Worm (Caenorhabditis elegans) whole organism, midembryonic: ENCODE measurements around the gene Y46G5A.28.

Experiments
- T22C8.4 ChIP-seq: fragments of 200-800 bp; sonication (Bioruptor generic); IDR thresholded peaks from 2 replicates; pipeline ENCODE4 v1.3.6; 2022; ENCODE audit warnings: missing genetic modification characterization, missing compliant biosample characterization
- cog-1 ChIP-seq: sonication (generic microtip); optimal IDR thresholded peaks from 2 replicates; lab custom pipeline; 2016; ENCODE audit warnings: missing genetic modification characterization, missing compliant biosample characterization
- flt-1 ChIP-seq: fragments of 200-800 bp; sonication (Bioruptor generic); IDR thresholded peaks from 2 replicates; pipeline ENCODE4 v1.3.6; 2022; ENCODE audit warnings: missing genetic modification characterization, missing compliant biosample characterization
- klf-2 ChIP-seq: fragments of 200-800 bp; sonication (Bioruptor generic); conservative IDR thresholded peaks from 2 replicates; pipeline ENCODE4 v1.3.6; 2022; ENCODE audit warnings: missing genetic modification reagents, missing genetic modification characterization, missing compliant biosample characterization
- med-1 ChIP-seq: sonication (generic microtip); optimal IDR thresholded peaks from 2 replicates; lab custom pipeline; 2017; ENCODE audit warnings: missing genetic modification characterization, mild to moderate bottlenecking, missing compliant biosample characterization, antibody characterized with exemption, missing genetic modification reagents; ENCODE audit not compliant: insufficient read depth
- ref-1 ChIP-seq: fragments of 200-800 bp; sonication (Bioruptor generic); conservative IDR thresholded peaks from 2 replicates; pipeline ENCODE4 v1.3.6; 2022; ENCODE audit warnings: missing genetic modification reagents, missing genetic modification characterization, missing compliant biosample characterization
- tab-1 ChIP-seq: fragments of 200-800 bp; sonication (Bioruptor generic); IDR thresholded peaks from 2 replicates; pipeline ENCODE4 v1.3.6; 2022; ENCODE audit warnings: missing genetic modification characterization, missing compliant biosample characterization
- ztf-23 ChIP-seq: fragments of 200-800 bp; sonication (Bioruptor generic); IDR thresholded peaks from 2 replicates; pipeline ENCODE4 v1.3.6; 2022; ENCODE audit warnings: missing genetic modification reagents, missing genetic modification characterization, missing compliant biosample characterization
- ztf-29 ChIP-seq: fragments of 200-800 bp; sonication (Bioruptor generic); IDR thresholded peaks from 2 replicates; pipeline ENCODE4 v1.3.6; 2022; ENCODE audit warnings: missing genetic modification reagents, missing genetic modification characterization, missing compliant biosample characterization

Gene Y46G5A.28

DNA sequence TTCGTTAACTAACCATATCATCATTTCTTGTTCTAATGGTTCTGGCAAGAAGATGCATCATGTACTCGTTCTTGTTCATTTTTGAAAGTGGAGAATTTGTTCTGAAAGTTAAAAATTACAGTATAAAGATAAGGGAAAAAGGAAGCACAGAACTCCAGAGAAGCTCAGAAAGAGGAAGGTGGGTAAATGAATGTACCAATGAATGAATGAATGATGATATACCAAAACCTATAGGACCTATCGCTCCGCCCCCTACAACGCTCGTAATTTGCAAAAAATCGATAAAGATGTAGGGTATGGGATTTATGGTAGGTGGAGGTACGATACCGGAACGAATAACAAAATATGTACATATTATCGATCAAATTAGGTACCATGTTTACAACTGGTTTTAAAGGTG lies 2.5 kb upstream of the Y46G5A.28 start, which contains the start of gene pes-10:
pes-10 (minus strand) TSS at position 101 of the 400 bp plus-strand sequence.
- TF ChIP-seq ref-1 (GFP tag; lab: Robert Waterston, UW) (no peak), klf-2 (GFP tag; lab: Robert Waterston, UW) (no peak), ztf-23 (GFP tag; lab: Robert Waterston, UW) (no peak), ztf-29 (GFP tag; lab: Robert Waterston, UW) (no peak), tab-1 (GFP tag; lab: Robert Waterston, UW) (no peak), T22C8.4 (GFP tag; lab: Robert Waterston, UW) (no peak), cog-1 (tag; lab: Kevin White, UChicago) (no peak), flt-1 (GFP tag; lab: Robert Waterston, UW) (no peak), med-1 (GFP tag; lab: Kevin White, UChicago) (no peak)

ce11 chrII:12855900-12856299 lies 5.7 kb downstream of the Y46G5A.28 start, which contains the start of gene Y46G5A.29:
Gene Y46G5A.29 (plus strand): TSS chrII:12856200.
- TF ChIP-seq flt-1 (GFP tag; lab: Robert Waterston, UW), result no peak
- no peak for TF ChIP-seq cog-1 (tag; lab: Kevin White, UChicago)
- no peak for TF ChIP-seq ref-1 (GFP tag; lab: Robert Waterston, UW)
- no peak for TF ChIP-seq tab-1 (GFP tag; lab: Robert Waterston, UW)
- TF ChIP-seq klf-2 (GFP tag; lab: Robert Waterston, UW), result no peak
- TF ChIP-seq T22C8.4 (GFP tag; lab: Robert Waterston, UW), result no peak
- no peak for TF ChIP-seq ztf-29 (GFP tag; lab: Robert Waterston, UW)
- no peak for TF ChIP-seq med-1 (GFP tag; lab: Kevin White, UChicago)
- TF ChIP-seq ztf-23 (GFP tag; lab: Robert Waterston, UW), result no peak

ce11 chrII:12865604-12866003 lies 15.4 kb downstream of the Y46G5A.28 start, which contains the start of gene snf-5:
Gene snf-5 (minus strand): TSS chrII:12865785.
- TF ChIP-seq ztf-23 (GFP tag; lab: Robert Waterston, UW) (no peak), klf-2 (GFP tag; lab: Robert Waterston, UW) (no peak), ref-1 (GFP tag; lab: Robert Waterston, UW) (no peak), ztf-29 (GFP tag; lab: Robert Waterston, UW) (no peak), T22C8.4 (GFP tag; lab: Robert Waterston, UW) (no peak), tab-1 (GFP tag; lab: Robert Waterston, UW) (no peak), med-1 (GFP tag; lab: Kevin White, UChicago) (no peak), flt-1 (GFP tag; lab: Robert Waterston, UW) (no peak), cog-1 (tag; lab: Kevin White, UChicago) (no peak)

- TF ChIP-seq ztf-23 (GFP tag; lab: Robert Waterston, UW) (no peak), tab-1 (GFP tag; lab: Robert Waterston, UW) (no peak), T22C8.4 (GFP tag; lab: Robert Waterston, UW) (no peak), flt-1 (GFP tag; lab: Robert Waterston, UW) (no peak), klf-2 (GFP tag; lab: Robert Waterston, UW) (no peak), ztf-29 (GFP tag; lab: Robert Waterston, UW) (no peak), ref-1 (GFP tag; lab: Robert Waterston, UW) (no peak), cog-1 (tag; lab: Kevin White, UChicago) (no peak), med-1 (GFP tag; lab: Kevin White, UChicago) (no peak)
Observed at ce11 chrII:12866079-12866478, 15.8 kb downstream of the Y46G5A.28 start.

DNA sequence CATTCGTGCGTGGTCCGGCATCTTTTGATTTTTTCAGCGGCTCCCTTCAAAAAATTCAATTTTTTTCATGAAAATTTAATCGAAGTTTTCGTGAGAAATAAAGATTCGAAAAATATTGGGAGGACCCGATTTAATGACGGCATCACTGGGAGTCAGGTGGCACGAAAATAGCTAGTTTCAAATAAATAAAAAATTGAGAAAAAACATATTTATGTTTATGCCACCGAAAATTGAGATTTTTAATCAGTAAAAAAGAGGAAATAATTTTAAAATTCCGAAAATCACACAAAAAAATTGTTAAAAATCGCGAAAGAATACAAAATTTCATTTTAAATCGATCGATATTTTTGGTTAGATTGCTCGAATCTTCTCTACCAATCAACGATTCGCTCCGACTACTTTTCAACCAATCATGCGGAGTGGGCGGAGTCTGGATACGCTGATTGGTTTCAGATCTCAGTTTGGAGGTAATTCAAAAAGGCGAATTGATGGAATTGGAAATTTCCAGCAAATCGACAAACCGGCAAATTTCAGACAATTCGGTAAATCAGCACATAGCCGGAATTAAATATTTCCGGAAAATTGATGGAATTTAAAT lies 27.9 kb downstream of the Y46G5A.28 start, which contains the start of gene gsy-1:
gsy-1 (minus strand) TSS at position 51 of the 598 bp plus-strand sequence.
- TF ChIP-seq cog-1 (tag; lab: Kevin White, UChicago) (no peak), ztf-29 (GFP tag; lab: Robert Waterston, UW) (no peak), tab-1 (GFP tag; lab: Robert Waterston, UW) (no peak), med-1 (GFP tag; lab: Kevin White, UChicago) (no peak), ref-1 (GFP tag; lab: Robert Waterston, UW) (no peak), klf-2 (GFP tag; lab: Robert Waterston, UW) (no peak), flt-1 (GFP tag; lab: Robert Waterston, UW) (no peak), T22C8.4 (GFP tag; lab: Robert Waterston, UW) (no peak), ztf-23 (GFP tag; lab: Robert Waterston, UW) (no peak)

ce11 chrII:12878697-12879096 lies 28.5 kb downstream of the Y46G5A.28 start:
- TF ChIP-seq cog-1 (tag; lab: Kevin White, UChicago), result no peak
- no peak for TF ChIP-seq ztf-23 (GFP tag; lab: Robert Waterston, UW)
- TF ChIP-seq med-1 (GFP tag; lab: Kevin White, UChicago), result no peak
- TF ChIP-seq flt-1 (GFP tag; lab: Robert Waterston, UW), result no peak
- TF ChIP-seq ztf-29 (GFP tag; lab: Robert Waterston, UW), result no peak
- TF ChIP-seq tab-1 (GFP tag; lab: Robert Waterston, UW), result no peak
- no peak for TF ChIP-seq ref-1 (GFP tag; lab: Robert Waterston, UW)
- TF ChIP-seq klf-2 (GFP tag; lab: Robert Waterston, UW), result no peak
- TF ChIP-seq T22C8.4 (GFP tag; lab: Robert Waterston, UW), result no peak

DNA sequence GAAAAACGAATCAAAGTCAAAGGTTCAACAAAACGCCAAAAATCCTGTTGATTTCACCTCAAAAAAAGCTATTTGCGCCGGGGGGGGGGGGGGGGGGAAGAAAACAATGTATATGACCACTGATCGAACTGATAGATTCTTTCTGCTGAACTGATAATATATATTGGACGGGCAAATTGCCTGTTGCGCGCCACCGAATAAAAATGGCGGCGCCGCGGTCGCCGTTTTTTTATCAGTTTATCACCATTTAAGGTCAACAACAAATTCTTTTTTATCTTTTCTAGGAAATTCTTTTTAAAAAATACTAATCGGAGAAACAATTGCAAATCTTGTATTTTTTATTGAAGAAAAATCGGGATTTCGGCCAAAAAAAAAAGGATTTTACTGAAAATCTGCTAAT lies 29.5 kb downstream of the Y46G5A.28 start:
- TF ChIP-seq med-1 (GFP tag; lab: Kevin White, UChicago) (no peak), ref-1 (GFP tag; lab: Robert Waterston, UW) (no peak), klf-2 (GFP tag; lab: Robert Waterston, UW) (no peak), tab-1 (GFP tag; lab: Robert Waterston, UW) (no peak), ztf-23 (GFP tag; lab: Robert Waterston, UW) (no peak)

DNA sequence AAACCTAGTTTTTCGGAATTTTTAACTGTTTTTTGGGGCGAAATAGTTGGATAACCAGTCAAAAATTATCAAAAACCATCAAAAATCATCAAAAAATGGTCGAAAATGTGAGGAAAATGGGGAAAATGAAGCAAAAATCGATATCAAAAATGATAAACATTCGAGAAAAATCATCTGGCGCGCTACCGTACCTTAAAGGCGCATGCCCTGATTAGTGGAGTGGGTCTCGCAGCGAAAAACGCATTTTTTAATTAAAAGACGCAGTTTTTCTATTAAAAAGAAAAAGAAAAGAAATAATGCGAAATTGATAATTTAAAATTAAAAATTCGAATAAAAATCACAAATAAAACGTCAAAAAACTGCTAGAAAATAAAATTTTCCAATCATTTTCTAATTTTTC lies 30.2 kb downstream of the Y46G5A.28 start, which contains the start of gene F35C5.1:
F35C5.1 (plus strand) TSS at position 399 of the 400 bp plus-strand sequence.
- TF ChIP-seq klf-2 (GFP tag; lab: Robert Waterston, UW) (no peak), med-1 (GFP tag; lab: Kevin White, UChicago) (no peak), cog-1 (tag; lab: Kevin White, UChicago) (no peak), flt-1 (GFP tag; lab: Robert Waterston, UW) (no peak), ztf-23 (GFP tag; lab: Robert Waterston, UW) (no peak)
